Fruit fly (Drosophila melanogaster): Measurements from ENCODE around the gene dmGlut.
"Not testable (repeated sequence)": the region's sequence is repeated elsewhere in the genome, so short reads cannot be mapped to it uniquely, and the experiment has no call there.

Gene dmGlut

DNA sequence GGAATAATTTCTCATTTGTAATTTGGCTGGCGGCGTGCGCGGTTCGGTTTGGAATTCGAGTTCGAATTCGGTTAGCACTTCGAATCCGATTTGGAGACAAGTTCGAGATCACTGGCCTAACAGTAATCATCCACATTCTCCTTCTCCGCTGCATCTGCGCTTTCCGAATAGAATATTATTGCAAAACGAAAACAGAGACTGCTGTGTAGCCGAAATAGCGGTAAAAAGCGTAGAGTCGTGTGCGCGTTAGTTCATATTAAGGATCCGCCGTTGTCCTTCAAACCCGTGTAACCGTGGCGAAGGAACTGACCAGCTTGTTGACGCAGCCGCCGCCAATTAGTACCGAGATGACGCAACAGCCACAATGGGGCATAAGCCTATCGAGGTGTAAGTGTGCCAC, at the start of gene dmGlut:
dmGlut (plus strand) TSS at position 4 of the 400 bp plus-strand sequence.
- TF ChIP-seq CTCF (optimal IDR thresholded peaks at IDR 0.05) (no peak), CG8478 (optimal IDR thresholded peaks at IDR 0.05) (no peak)

DNA sequence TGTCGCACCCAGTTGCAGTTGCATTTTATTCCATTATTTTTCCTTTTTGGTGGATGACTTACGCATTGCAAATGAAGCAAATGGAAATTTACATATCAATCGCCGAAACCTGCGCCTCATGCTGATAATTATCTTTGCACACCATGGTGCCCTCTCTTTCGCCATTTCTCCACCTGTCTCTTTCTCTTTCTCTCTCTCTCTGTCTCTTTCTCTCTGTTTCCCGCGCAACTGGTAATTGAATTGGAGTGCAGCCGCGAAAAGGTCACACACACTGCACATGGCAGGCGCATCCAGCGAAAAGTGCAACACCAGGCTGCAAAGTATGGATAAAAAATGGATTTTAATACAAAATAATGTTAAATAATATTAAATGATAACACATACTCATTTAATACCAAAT, 49.5 kb upstream of the dmGlut start:
- no peak for TF ChIP-seq CG8478 (optimal IDR thresholded peaks at IDR 0.05)
- no peak for TF ChIP-seq CTCF (optimal IDR thresholded peaks at IDR 0.05)

DNA sequence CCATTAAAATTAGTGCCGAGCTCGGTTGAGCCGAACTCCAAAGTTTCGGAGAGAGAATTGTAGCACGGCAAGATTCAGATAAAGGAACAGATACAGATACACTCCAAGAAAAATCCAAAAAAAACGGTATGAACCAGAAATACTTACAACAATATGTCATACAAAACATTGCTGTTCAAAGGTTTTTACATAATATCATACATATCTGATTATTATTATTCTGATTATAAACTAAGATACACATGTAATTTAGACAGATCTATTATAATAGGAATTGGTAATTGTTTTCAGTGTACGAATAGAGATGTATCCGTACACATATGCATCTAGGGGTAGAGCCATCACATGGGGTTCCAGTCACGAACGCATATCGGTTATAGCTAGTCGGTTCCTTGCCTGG, 47.2 kb upstream of the dmGlut start:
- TF ChIP-seq CTCF (optimal IDR thresholded peaks at IDR 0.05) (no peak), CG8478 (optimal IDR thresholded peaks at IDR 0.05) (no peak)

DNA sequence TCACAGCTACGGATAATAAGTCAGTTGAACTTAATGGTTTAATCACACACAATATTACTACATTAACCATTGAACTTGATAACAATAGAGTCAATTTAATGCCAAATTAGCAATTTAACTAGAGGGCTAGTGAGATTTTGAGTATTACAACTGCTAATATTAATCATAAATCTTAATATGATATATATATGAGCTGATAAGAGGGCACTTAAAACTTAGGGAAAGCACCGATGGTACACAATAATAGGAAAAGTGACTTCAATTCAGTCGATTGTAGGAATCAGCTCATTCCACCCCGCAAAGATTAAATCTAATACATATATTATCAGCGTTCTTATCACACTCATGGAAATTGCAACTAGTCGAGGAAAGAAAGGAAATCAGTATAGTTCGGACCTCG, 46.0 kb upstream of the dmGlut start, which contains the start of gene CG16965:
CG16965 (plus strand) TSS at position 382 of the 400 bp plus-strand sequence.
- TF ChIP-seq CG8478 (optimal IDR thresholded peaks at IDR 0.05) (no peak), CTCF (optimal IDR thresholded peaks at IDR 0.05) (no peak)

DNA sequence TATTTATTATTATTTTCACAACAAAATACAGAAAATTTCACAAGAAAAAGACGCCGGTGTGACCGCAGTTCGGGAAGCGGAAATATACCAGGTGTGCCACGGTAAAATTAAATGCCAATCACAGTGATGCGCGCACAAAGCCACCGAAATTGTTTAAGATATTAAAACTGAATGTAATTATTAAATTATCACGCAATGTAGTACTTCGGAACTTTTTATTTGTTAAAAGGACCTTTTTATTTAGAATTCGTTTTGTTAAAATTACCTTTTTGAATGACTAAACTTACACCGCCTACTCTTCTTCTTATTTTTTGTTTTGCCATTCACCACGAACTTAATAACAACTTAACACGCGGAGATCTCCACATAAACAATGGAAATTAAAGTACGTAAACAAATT, 39.3 kb upstream of the dmGlut start, which contains the start of the genes CG6686 and CG34163:
CG6686 (minus strand) TSS at position 95 of the 400 bp plus-strand sequence.
CG34163 (plus strand) TSS at position 326 of the 400 bp plus-strand sequence.
- TF ChIP-seq CG8478 (optimal IDR thresholded peaks at IDR 0.05) (no peak), CTCF (optimal IDR thresholded peaks at IDR 0.05) (no peak)

DNA sequence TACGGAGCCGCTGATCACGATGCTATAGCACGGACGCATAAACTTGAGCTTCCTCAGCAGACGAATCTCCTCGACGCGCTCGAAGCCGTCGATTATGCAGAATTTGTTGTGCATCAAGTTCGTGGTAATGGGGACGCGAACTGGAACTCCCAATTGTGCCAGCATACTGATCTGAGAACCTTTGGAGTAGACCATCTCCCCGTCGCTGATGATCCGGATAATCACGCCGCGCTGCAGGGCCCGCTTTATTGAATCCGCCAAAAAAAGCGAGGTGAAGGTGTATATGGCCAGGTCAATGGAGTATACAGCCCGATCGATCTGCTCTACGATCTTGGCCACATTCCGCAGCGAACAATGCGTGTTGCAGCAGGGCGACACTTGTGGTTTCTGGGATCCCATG, 38.0 kb upstream of the dmGlut start:
- TF ChIP-seq CTCF (optimal IDR thresholded peaks at IDR 0.05) (no peak), CG8478 (optimal IDR thresholded peaks at IDR 0.05) (no peak)

DNA sequence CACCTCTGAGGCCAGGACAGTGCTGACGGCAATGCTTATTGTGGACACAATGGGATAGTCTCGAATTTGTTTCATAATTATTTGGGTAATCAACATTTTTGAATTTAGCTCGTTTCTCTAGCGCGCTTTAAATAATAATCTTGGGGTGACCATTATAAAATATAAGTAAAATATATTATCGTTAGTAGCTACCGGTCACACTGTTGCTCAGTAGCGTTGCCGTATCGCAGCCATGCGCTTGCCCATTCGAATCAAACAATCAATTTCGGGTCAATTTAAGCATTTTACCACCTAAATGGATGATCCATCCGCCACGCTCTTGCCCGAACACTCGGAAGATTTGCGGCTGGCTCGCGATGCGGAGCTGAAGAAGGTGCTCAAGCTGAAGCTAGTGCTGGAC, 37.5 kb upstream of the dmGlut start, which contains the start of the genes zuc and dgt2:
zuc (minus strand) TSS at position 154 of the 400 bp plus-strand sequence.
dgt2 (plus strand) TSS at position 208 of the 400 bp plus-strand sequence.
- TF ChIP-seq CG8478 (optimal IDR thresholded peaks at IDR 0.05) (no peak), CTCF (optimal IDR thresholded peaks at IDR 0.05) (no peak)

DNA sequence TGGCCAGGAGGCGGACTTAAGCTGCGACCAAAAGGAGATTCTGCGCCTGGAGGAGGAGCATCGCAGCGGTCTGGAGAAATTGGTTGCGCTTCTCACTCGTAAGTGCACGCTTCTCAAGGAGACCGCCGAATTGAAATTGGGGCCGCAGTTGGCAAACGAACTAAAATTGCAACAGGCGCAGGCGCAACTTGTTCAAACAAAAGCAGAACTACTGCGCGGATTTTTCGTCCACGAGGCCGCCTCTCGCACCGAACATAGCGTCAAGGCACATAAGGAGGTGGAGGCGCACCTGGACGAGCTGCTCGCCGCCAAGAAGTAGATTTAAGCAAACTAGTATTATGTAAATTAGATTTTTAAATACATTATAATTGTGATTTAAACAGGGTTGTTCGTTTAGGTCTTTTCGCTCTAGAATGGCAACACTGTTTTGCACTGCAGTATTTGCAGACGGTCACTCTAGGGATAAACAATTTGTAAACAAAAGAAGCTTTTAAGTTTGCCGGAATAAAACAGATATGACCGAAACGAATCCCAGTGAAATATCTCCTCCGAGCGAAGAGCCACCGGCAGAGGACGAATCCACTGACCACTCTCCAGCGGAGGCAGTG, 36.7 kb upstream of the dmGlut start, which contains the start of gene escl:
escl (plus strand) TSS at position 470 of the 608 bp plus-strand sequence.
- TF ChIP-seq CTCF (optimal IDR thresholded peaks at IDR 0.05) (no peak), CG8478 (optimal IDR thresholded peaks at IDR 0.05) (no peak)

DNA sequence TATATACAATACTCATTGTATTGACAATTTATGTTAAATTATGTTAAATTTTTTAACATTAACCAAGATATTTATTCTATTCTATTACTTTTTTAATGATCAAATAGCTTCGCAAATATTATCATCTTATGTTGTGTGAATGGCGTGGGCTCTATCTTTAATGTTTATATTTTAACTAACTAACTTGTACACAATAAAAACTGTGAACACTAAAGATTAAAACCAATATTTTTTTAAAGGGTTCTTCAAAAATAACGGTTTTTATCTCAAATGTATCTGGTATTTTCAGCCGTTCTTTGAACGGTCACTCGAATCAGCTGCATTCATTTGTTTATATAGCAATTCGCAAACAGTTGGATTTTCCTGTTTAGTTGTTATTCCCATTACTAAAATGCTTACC, 34.6 kb upstream of the dmGlut start, which contains the start of gene Ada1-2:
Ada1-2 (plus strand) TSS at position 301 of the 400 bp plus-strand sequence.
- TF ChIP-seq CTCF, CG8478 (optimal IDR thresholded peaks at IDR 0.05): not testable (repeated sequence)

DNA sequence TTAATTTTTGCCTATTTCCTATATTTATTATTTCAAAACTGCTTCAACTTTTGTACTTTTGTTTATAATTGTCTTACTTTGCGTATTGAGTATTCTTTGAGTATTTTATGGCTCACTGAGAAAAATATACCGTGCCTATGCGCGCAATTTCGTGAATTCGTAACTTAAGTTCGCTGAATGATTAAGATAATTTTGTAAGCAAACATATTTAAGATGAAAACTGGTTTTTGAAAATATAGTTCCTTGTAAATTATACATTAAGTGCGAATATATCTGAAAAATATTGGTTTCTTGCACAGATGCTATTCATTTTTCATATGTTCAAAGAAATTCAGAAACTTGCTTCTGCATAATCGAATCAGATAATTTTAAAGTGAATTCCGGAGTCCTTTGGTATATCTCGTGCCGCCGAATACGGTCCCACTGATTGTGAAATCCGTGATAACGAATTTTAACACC, 31.9 kb upstream of the dmGlut start, which contains the start of the genes CG18789 and Qtzl:
CG18789 (minus strand) TSS at position 101 of the 459 bp plus-strand sequence.
Qtzl (plus strand) TSS at position 409 of the 459 bp plus-strand sequence.
- not testable (repeated sequence) for TF ChIP-seq CTCF, CG8478 (optimal IDR thresholded peaks at IDR 0.05)

DNA sequence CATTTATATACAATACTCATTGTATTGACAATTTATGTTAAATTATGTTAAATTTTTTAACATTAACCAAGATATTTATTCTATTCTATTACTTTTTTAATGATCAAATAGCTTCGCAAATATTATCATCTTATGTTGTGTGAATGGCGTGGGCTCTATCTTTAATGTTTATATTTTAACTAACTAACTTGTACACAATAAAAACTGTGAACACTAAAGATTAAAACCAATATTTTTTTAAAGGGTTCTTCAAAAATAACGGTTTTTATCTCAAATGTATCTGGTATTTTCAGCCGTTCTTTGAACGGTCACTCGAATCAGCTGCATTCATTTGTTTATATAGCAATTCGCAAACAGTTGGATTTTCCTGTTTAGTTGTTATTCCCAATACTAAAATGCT, 30.7 kb upstream of the dmGlut start, which contains the start of gene Ada1-1:
Ada1-1 (plus strand) TSS at position 301 of the 400 bp plus-strand sequence.
- TF ChIP-seq CG8478, CTCF (optimal IDR thresholded peaks at IDR 0.05): not testable (repeated sequence)

DNA sequence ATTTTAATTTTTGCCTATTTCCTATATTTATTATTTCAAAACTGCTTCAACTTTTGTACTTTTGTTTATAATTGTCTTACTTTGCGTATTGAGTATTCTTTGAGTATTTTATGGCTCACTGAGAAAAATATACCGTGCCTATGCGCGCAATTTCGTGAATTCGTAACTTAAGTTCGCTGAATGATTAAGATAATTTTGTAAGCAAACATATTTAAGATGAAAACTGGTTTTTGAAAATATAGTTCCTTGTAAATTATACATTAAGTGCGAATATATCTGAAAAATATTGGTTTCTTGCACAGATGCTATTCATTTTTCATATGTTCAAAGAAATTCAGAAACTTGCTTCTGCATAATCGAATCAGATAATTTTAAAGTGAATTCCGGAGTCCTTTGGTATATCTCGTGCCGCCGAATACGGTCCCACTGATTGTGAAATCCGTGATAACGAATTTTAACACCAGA, 28.0 kb upstream of the dmGlut start, which contains the start of the genes CG18787 and Nfs1:
CG18787 (minus strand) TSS at position 101 of the 465 bp plus-strand sequence.
Nfs1 (plus strand) TSS at position 415 of the 465 bp plus-strand sequence.
- TF ChIP-seq CTCF, CG8478 (optimal IDR thresholded peaks at IDR 0.05): not testable (repeated sequence)

DNA sequence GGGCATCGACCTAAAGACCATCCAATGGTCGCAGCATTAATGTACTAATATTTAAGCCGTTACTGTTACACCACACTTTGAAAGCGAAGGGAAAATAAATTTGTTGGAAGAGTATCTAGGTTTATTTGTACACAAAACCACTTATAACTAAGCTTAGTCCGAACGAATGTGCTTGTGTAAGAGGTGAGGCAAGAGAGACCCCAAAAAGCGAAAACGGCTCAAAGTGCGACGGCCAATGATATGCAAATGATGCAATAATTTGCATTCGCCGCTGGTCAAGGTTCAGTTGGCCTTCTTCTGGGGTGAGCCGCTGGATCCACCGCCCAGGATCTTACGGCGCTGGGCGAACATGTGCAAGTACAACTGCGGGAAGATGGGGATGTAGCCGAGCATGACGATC, 26.1 kb upstream of the dmGlut start:
- TF ChIP-seq CTCF (optimal IDR thresholded peaks at IDR 0.05): no peak
- no peak for TF ChIP-seq CG8478 (optimal IDR thresholded peaks at IDR 0.05)

DNA sequence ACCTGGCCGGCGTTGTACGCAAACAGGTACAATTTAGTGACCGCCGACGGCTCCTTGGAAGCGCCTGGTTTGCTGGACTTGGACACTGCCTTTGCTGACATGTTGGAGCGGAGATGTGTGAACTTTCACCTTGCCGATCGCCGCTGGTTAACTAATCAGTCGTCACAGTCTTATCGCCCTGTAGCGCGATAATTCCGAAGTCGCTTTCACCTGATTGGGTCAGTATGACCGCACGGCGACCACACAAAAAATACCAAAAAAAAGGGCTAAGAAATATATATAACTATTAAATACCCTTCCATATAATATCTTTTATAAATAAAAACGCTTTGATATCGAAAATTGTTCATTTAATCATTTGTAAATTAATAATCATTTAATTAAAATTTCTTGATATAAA, 25.2 kb upstream of the dmGlut start, which contains the start of gene Hacd1:
Hacd1 (minus strand) TSS at position 216 of the 400 bp plus-strand sequence.
- TF ChIP-seq CG8478 (optimal IDR thresholded peaks at IDR 0.05): no peak
- no peak for TF ChIP-seq CTCF (optimal IDR thresholded peaks at IDR 0.05)

Measured in S2 (cell line).